Fruit fly (Drosophila melanogaster) whole organism, embryonic: ENCODE results near the gene Sqor.
A peak's percentile ranks its signal among the peaks of the same experiment; 100 is the strongest.

ENCODE experiments used
- Asciz ChIP-seq: fragments of 200-800 bp; sonication (Bioruptor generic); optimal IDR thresholded peaks from 2 replicates; lab custom pipeline; 2017; ENCODE audit warnings: missing biosample characterization, mild to moderate bottlenecking, missing genetic modification characterization, missing genetic modification reagents
- CG12219 ChIP-seq: fragments of 200-800 bp; sonication (Bioruptor generic); optimal IDR thresholded peaks from 3 replicates; lab custom pipeline; 2018; ENCODE audit warnings: missing biosample characterization, mild to moderate bottlenecking, missing genetic modification characterization
- CG12659 ChIP-seq: fragments of 200-800 bp; sonication (Bioruptor generic); optimal IDR thresholded peaks from 3 replicates; lab custom pipeline; 2017; ENCODE audit warnings: mild to moderate bottlenecking, missing biosample characterization, missing genetic modification reagents, missing genetic modification characterization
- CG13287 ChIP-seq: fragments of 200-800 bp; sonication (Bioruptor generic); IDR thresholded peaks from 2 replicates; pipeline ENCODE4 v1.3.6; 2022; ENCODE audit warnings: missing biosample characterization, missing genetic modification characterization; ENCODE audit not compliant: partially characterized antibody
- CG15601 ChIP-seq: fragments of 200-800 bp; sonication (Bioruptor generic); optimal IDR thresholded peaks from 3 replicates; lab custom pipeline; 2019; ENCODE audit warnings: missing biosample characterization, mild to moderate bottlenecking, missing genetic modification characterization, moderate library complexity
- CG15696 ChIP-seq: fragments of 200-800 bp; sonication (Bioruptor generic); optimal IDR thresholded peaks from 2 replicates; lab custom pipeline; 2019; ENCODE audit warnings: missing biosample characterization, mild to moderate bottlenecking, missing genetic modification characterization, moderate library complexity
- CG1647 ChIP-seq: fragments of 200-800 bp; sonication (Bioruptor generic); optimal IDR thresholded peaks from 3 replicates; lab custom pipeline; 2016; ENCODE audit warnings: missing biosample characterization, missing genetic modification characterization
- CG17829 ChIP-seq: fragments of 200-800 bp; optimal IDR thresholded peaks from 2 replicates; lab custom pipeline; 2019; ENCODE audit warnings: missing biosample characterization, mild to moderate bottlenecking, missing genetic modification characterization, moderate library complexity
- CG2120 ChIP-seq: fragments of 200-800 bp; sonication (Bioruptor generic); optimal IDR thresholded peaks from 3 replicates; lab custom pipeline; 2016; ENCODE audit warnings: missing biosample characterization, missing genetic modification characterization
- CG2129 ChIP-seq: fragments of 200-800 bp; sonication (Bioruptor generic); IDR thresholded peaks from 2 replicates; pipeline ENCODE4 v1.3.6; 2022; ENCODE audit warnings: missing biosample characterization, missing genetic modification characterization; ENCODE audit not compliant: partially characterized antibody
- CG31441 ChIP-seq: fragments of 200-800 bp; sonication (Bioruptor generic); IDR thresholded peaks from 2 replicates; pipeline ENCODE4 v1.3.6; 2022; ENCODE audit warnings: missing biosample characterization, missing genetic modification characterization
- CG32532 ChIP-seq: fragments of 200-800 bp; sonication (Bioruptor generic); IDR thresholded peaks from 2 replicates; pipeline ENCODE4 v1.3.6; 2022; ENCODE audit warnings: missing biosample characterization, missing genetic modification characterization
- CG4854 ChIP-seq: fragments of 200-800 bp; sonication (Bioruptor generic); optimal IDR thresholded peaks from 2 replicates; lab custom pipeline; 2016; ENCODE audit warnings: missing biosample characterization, missing genetic modification characterization, inconsistent platforms
- CG6683 ChIP-seq: fragments of 200-800 bp; sonication (Bioruptor generic); optimal IDR thresholded peaks from 2 replicates; lab custom pipeline; 2017; ENCODE audit warnings: missing biosample characterization, mild to moderate bottlenecking, missing genetic modification characterization, missing genetic modification reagents
- CG7839 ChIP-seq: fragments of 200-800 bp; sonication (Bioruptor generic); optimal IDR thresholded peaks from 3 replicates; lab custom pipeline; 2018; ENCODE audit warnings: missing biosample characterization, mild to moderate bottlenecking, missing genetic modification characterization, moderate library complexity
- CG7928 ChIP-seq: fragments of 200-800 bp; sonication (Bioruptor generic); optimal IDR thresholded peaks from 2 replicates; lab custom pipeline; 2017; ENCODE audit warnings: missing biosample characterization, mild to moderate bottlenecking, missing genetic modification characterization
- CG9727 ChIP-seq: fragments of 200-800 bp; sonication (Bioruptor generic); optimal IDR thresholded peaks from 3 replicates; lab custom pipeline; 2017; ENCODE audit warnings: missing biosample characterization, mild to moderate bottlenecking, missing genetic modification characterization
- CoRest ChIP-seq: fragments of 200-800 bp; sonication (Bioruptor generic); optimal IDR thresholded peaks from 3 replicates; lab custom pipeline; 2018; ENCODE audit warnings: missing biosample characterization, mild to moderate bottlenecking, missing genetic modification characterization, moderate library complexity
- Dll ChIP-seq: fragments of 200-800 bp; sonication (Bioruptor generic); IDR thresholded peaks from 4 replicates; pipeline ENCODE4 v1.3.6; 2022; ENCODE audit warnings: missing biosample characterization, missing genetic modification characterization; ENCODE audit not compliant: partially characterized antibody
- Dref ChIP-seq: fragments of 200-800 bp; sonication (Bioruptor generic); IDR thresholded peaks from 2 replicates; pipeline ENCODE4 v1.3.6; 2022; ENCODE audit warnings: missing biosample characterization, missing genetic modification characterization
- Ets97D ChIP-seq: fragments of 200-800 bp; sonication (Bioruptor generic); optimal IDR thresholded peaks from 3 replicates; lab custom pipeline; 2016; ENCODE audit warnings: missing biosample characterization, missing genetic modification characterization
- Fer1 ChIP-seq: fragments of 200-800 bp; sonication (Bioruptor generic); optimal IDR thresholded peaks from 2 replicates; lab custom pipeline; 2017; ENCODE audit warnings: missing biosample characterization, mild to moderate bottlenecking, missing genetic modification characterization
- GATAe ChIP-seq: fragments of 200-800 bp; sonication (Bioruptor generic); conservative IDR thresholded peaks from 2 replicates; pipeline ENCODE4 v1.3.6; 2022; ENCODE audit warnings: missing biosample characterization, missing genetic modification characterization
- H15 ChIP-seq: fragments of 200-800 bp; sonication (Bioruptor generic); IDR thresholded peaks from 3 replicates; pipeline ENCODE4 v1.3.6; 2022; ENCODE audit warnings: missing biosample characterization, missing genetic modification characterization
- Myb ChIP-seq: fragments of 200-800 bp; sonication (Bioruptor generic); optimal IDR thresholded peaks from 2 replicates; lab custom pipeline; 2016; ENCODE audit warnings: missing biosample characterization, missing genetic modification characterization
- Nf-YC ChIP-seq: fragments of 200-800 bp; optimal IDR thresholded peaks from 3 replicates; lab custom pipeline; 2019; ENCODE audit warnings: missing biosample characterization, mild to moderate bottlenecking, missing genetic modification characterization, moderate library complexity
- Scr ChIP-seq: fragments of 200-800 bp; sonication (Bioruptor generic); IDR thresholded peaks from 2 replicates; pipeline ENCODE4 v1.3.6; 2022; ENCODE audit warnings: missing biosample characterization, missing genetic modification characterization; ENCODE audit not compliant: partially characterized antibody
- Side ChIP-seq: fragments of 200-800 bp; sonication (Bioruptor generic); optimal IDR thresholded peaks from 2 replicates; lab custom pipeline; 2016; ENCODE audit warnings: missing biosample characterization, missing genetic modification characterization
- YL-1 ChIP-seq: fragments of 200-800 bp; sonication (Bioruptor generic); optimal IDR thresholded peaks from 3 replicates; lab custom pipeline; 2017; ENCODE audit warnings: missing biosample characterization, mild to moderate bottlenecking, missing genetic modification characterization
- abd-A ChIP-seq: fragments of 200-800 bp; sonication (Bioruptor generic); optimal IDR thresholded peaks from 3 replicates; lab custom pipeline; 2019; ENCODE audit warnings: missing biosample characterization, mild to moderate bottlenecking, missing genetic modification characterization, moderate library complexity
- ap ChIP-seq: fragments of 200-800 bp; sonication (Bioruptor generic); IDR thresholded peaks from 2 replicates; pipeline ENCODE4 v1.3.6; 2022; ENCODE audit warnings: missing biosample characterization, missing genetic modification characterization
- ase ChIP-seq: fragments of 200-800 bp; sonication (Bioruptor generic); IDR thresholded peaks from 3 replicates; pipeline ENCODE4 v1.3.6; 2022; ENCODE audit warnings: missing biosample characterization, missing genetic modification characterization
- cg ChIP-seq: fragments of 200-800 bp; sonication (Bioruptor generic); optimal IDR thresholded peaks from 3 replicates; lab custom pipeline; 2019; ENCODE audit warnings: missing biosample characterization, mild to moderate bottlenecking, missing genetic modification characterization, moderate library complexity
- ewg ChIP-seq: fragments of 200-800 bp; sonication (Bioruptor generic); optimal IDR thresholded peaks from 3 replicates; lab custom pipeline; 2017; ENCODE audit warnings: mild to moderate bottlenecking, missing biosample characterization, missing genetic modification reagents, missing genetic modification characterization
- hkb ChIP-seq, 2 experiments: fragments of 200-800 bp in 1 of 2; fragments of >200 bp in 1 of 2; sonication (Bioruptor generic) in 1 of 2; IDR thresholded peaks in 1 of 2; optimal IDR thresholded peaks in 1 of 2; 2 replicates each; pipeline versions ENCODE4 v1.3.6 to Lab custom; 2017 to 2022; ENCODE audit warnings: missing biosample characterization in 1 of 2, missing genetic modification characterization in 1 of 2
- inv ChIP-seq: fragments of 200-800 bp; sonication (Bioruptor generic); IDR thresholded peaks from 2 replicates; pipeline ENCODE4 v1.3.6; 2022; ENCODE audit warnings: missing biosample characterization, missing genetic modification characterization; ENCODE audit not compliant: partially characterized antibody
- knrl ChIP-seq: fragments of 200-800 bp; sonication (Bioruptor generic); IDR thresholded peaks from 3 replicates; pipeline ENCODE4 v1.3.6; 2022; ENCODE audit warnings: missing biosample characterization, missing genetic modification characterization; ENCODE audit not compliant: partially characterized antibody
- lbe ChIP-seq: fragments of 200-800 bp; sonication (Bioruptor generic); optimal IDR thresholded peaks from 2 replicates; lab custom pipeline; 2016; ENCODE audit warnings: missing biosample characterization, mild to moderate bottlenecking, missing genetic modification characterization
- nmo ChIP-seq: fragments of 200-800 bp; sonication (Bioruptor generic); optimal IDR thresholded peaks from 2 replicates; lab custom pipeline; 2018; ENCODE audit warnings: missing biosample characterization, mild to moderate bottlenecking, missing genetic modification characterization, moderate library complexity
- pan ChIP-seq, 4 experiments: fragments of >200 bp in 3 of 4; fragments of 200-800 bp in 1 of 4; sonication (Bioruptor generic) in 1 of 4; optimal IDR thresholded peaks in 3 of 4; IDR thresholded peaks in 1 of 4; 2 replicates each; pipeline versions ENCODE4 v1.3.6 to Lab custom; 2017 to 2022; ENCODE audit warnings: missing biosample characterization in 2 of 4, missing genetic modification characterization in 2 of 4, mixed read lengths in 1 of 4
- phol ChIP-seq: fragments of 200-800 bp; sonication (Bioruptor generic); optimal IDR thresholded peaks from 3 replicates; lab custom pipeline; 2018; ENCODE audit warnings: missing biosample characterization, mild to moderate bottlenecking, missing genetic modification characterization, moderate library complexity
- pita ChIP-seq: fragments of 200-800 bp; sonication (Bioruptor generic); optimal IDR thresholded peaks from 2 replicates; lab custom pipeline; 2017; ENCODE audit warnings: missing biosample characterization, mild to moderate bottlenecking, missing genetic modification characterization
- row ChIP-seq: fragments of 200-800 bp; sonication (Bioruptor generic); IDR thresholded peaks from 3 replicates; pipeline ENCODE4 v1.3.6; 2022; ENCODE audit warnings: missing biosample characterization, missing genetic modification characterization
- stwl ChIP-seq: fragments of 200-800 bp; sonication (Bioruptor generic); optimal IDR thresholded peaks from 3 replicates; lab custom pipeline; 2018; ENCODE audit warnings: missing biosample characterization, mild to moderate bottlenecking, missing genetic modification characterization, moderate library complexity
- sug ChIP-seq: fragments of 200-800 bp; optimal IDR thresholded peaks from 2 replicates; lab custom pipeline; 2019; ENCODE audit warnings: missing biosample characterization, mild to moderate bottlenecking, missing genetic modification characterization, moderate library complexity
- tgo ChIP-seq: fragments of 200-800 bp; sonication (Bioruptor generic); IDR thresholded peaks from 3 replicates; pipeline ENCODE4 v1.3.6; 2022; ENCODE audit warnings: missing biosample characterization, missing genetic modification characterization
- vnd ChIP-seq: fragments of 200-800 bp; sonication (Bioruptor generic); IDR thresholded peaks from 3 replicates; pipeline ENCODE4 v1.3.6; 2022; ENCODE audit warnings: missing biosample characterization, missing genetic modification characterization; ENCODE audit not compliant: partially characterized antibody
- zfh1 ChIP-seq: fragments of 200-800 bp; sonication (Bioruptor generic); IDR thresholded peaks from 3 replicates; pipeline ENCODE4 v1.3.6; 2022; ENCODE audit warnings: missing biosample characterization, missing genetic modification characterization

Sqor gene

DNA sequence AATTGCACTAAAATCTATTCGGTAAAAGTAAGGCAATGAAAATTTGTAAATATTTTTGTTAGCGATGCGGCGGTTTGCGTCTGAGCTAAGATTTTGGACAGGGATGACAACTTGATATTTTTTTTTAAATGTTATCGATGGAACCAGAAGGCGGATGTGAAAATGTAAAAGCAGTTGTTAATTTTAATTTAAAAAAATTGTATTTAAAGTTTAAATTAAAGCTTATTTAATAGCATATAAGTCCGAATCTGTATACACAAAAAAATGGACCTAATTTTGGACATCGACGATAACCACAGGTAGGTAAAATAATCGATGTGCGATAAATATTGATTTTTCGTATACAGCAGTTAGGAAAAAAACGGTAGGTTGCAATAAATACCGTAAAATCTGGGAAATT, 22.4 kb downstream of the Sqor start, which contains the start of the genes CG11586 and VhaM9.7-a (continued):
- TF ChIP-seq row = peak; percentile 51
- TF ChIP-seq YL-1 (GFP tag; lab: Kevin White, UChicago) = peak; percentile 84
- peak; percentile 68 for TF ChIP-seq Myb (GFP tag; lab: Kevin White, UChicago)
- peak; percentile 50 for TF ChIP-seq nmo (GFP tag; lab: Kevin White, UChicago)
- TF ChIP-seq CG32532 (GFP tag; lab: Robert Waterston, UW) = no peak
- peak; percentile 78 for TF ChIP-seq Dll (GFP tag; lab: Robert Waterston, UW)
- peak; percentile 36 for TF ChIP-seq CoRest (tag; lab: Kevin White, UChicago)
- peak; percentile 35; the same call in 1 of the 2 replicates for TF ChIP-seq inv (GFP tag; lab: Robert Waterston, UW)
- TF ChIP-seq Scr = peak; percentile 71
- TF ChIP-seq abd-A = peak; percentile 21
- peak; percentile 22 for TF ChIP-seq Nf-YC (tag; lab: Kevin White, UChicago)
- TF ChIP-seq CG12219 (GFP tag; lab: Kevin White, UChicago) = no peak
- TF ChIP-seq ap (GFP tag; lab: Robert Waterston, UW) = no peak
- peak; percentile 21 for TF ChIP-seq CG7928 (GFP tag; lab: Kevin White, UChicago)
- TF ChIP-seq CG15696 (tag; lab: Kevin White, UChicago) = no peak
- TF ChIP-seq sug = peak; percentile 15
- 0 out of 2 replicates have a peak, but pooled peaks have one; percentile 22 for TF ChIP-seq CG31441
- TF ChIP-seq knrl (GFP tag; lab: Robert Waterston, UW) = peak; percentile 69
- TF ChIP-seq zfh1 (GFP tag; lab: Robert Waterston, UW) = peak; percentile 20; the same call in 1 of the 3 replicates
- peak; percentile 53 for TF ChIP-seq lbe (GFP tag; lab: Kevin White, UChicago)
- no peak for TF ChIP-seq pan (optimal IDR thresholded peaks at IDR 0.05; lab: Kevin White, UChicago)
- no peak for TF ChIP-seq pan (GFP tag; optimal IDR thresholded peaks at IDR 0.05 in 1 of 2, IDR thresholded peaks at IDR 0.05 in 1 of 2)
- peak; percentile 86 for TF ChIP-seq Ets97D
- TF ChIP-seq CG2129 (GFP tag; lab: Robert Waterston, UW) = peak; percentile 37; the same call in 1 of the 2 replicates
- TF ChIP-seq ewg (GFP tag; lab: Kevin White, UChicago) = peak; percentile 8
- no peak for TF ChIP-seq ase (GFP tag; lab: Robert Waterston, UW)
- peak; percentile 55 for TF ChIP-seq phol
- peak; percentile 40 for TF ChIP-seq CG15601 (tag; lab: Kevin White, UChicago)
- peak; percentile 21 for TF ChIP-seq CG9727 (GFP tag; lab: Kevin White, UChicago)
- TF ChIP-seq CG6683 (GFP tag; lab: Kevin White, UChicago) = no peak
- peak; percentile 75 for TF ChIP-seq Dref
- TF ChIP-seq CG2120 (GFP tag; lab: Kevin White, UChicago) = peak; percentile 17
- TF ChIP-seq CG1647 = no peak
- no peak for TF ChIP-seq tgo (GFP tag; lab: Robert Waterston, UW)
- TF ChIP-seq Fer1 (GFP tag; lab: Kevin White, UChicago) = peak; percentile 10
- TF ChIP-seq H15 (GFP tag; lab: Robert Waterston, UW) = no peak
- TF ChIP-seq pita (GFP tag; lab: Kevin White, UChicago) = peak; percentile 52
- TF ChIP-seq CG7839 (tag; lab: Kevin White, UChicago) = peak; percentile 26
- TF ChIP-seq CG12659 (GFP tag; lab: Kevin White, UChicago) = peak; percentile 68
- TF ChIP-seq vnd (GFP tag; lab: Robert Waterston, UW) = peak; percentile 64; the same call in 2 of the 3 replicates
- peak; percentile 80 for TF ChIP-seq CG13287 (GFP tag; lab: Robert Waterston, UW)
- TF ChIP-seq hkb (optimal IDR thresholded peaks at IDR 0.05; lab: Kevin White, UChicago) = no peak
- no peak for TF ChIP-seq hkb (GFP tag; IDR thresholded peaks at IDR 0.05; lab: Robert Waterston, UW)
- no peak for TF ChIP-seq cg (GFP tag; lab: Kevin White, UChicago)
- no peak for TF ChIP-seq Asciz (GFP tag; lab: Kevin White, UChicago)
- no peak for TF ChIP-seq Side (GFP tag; lab: Kevin White, UChicago)
- no peak for TF ChIP-seq CG4854 (GFP tag; lab: Kevin White, UChicago)
- peak; percentile 36 for TF ChIP-seq CG17829 (tag; lab: Kevin White, UChicago)
- TF ChIP-seq GATAe = no peak
- TF ChIP-seq stwl (tag; lab: Kevin White, UChicago) = peak; percentile 87
